Worm (Caenorhabditis elegans) whole organism, young adult: ENCODE measurements around the gene sptl-3.

ENCODE experiments used
- Y56A3A.18 ChIP-seq: fragments of 200-800 bp; sonication (Bioruptor generic); IDR thresholded peaks from 2 replicates; pipeline ENCODE4 v1.3.6; 2022; ENCODE audit warnings: missing genetic modification reagents, missing genetic modification characterization, missing compliant biosample characterization
- ets-4 ChIP-seq: fragments of 200-800 bp; sonication (Bioruptor generic); optimal IDR thresholded peaks from 2 replicates; lab custom pipeline; 2018; ENCODE audit warnings: mild to moderate bottlenecking, missing genetic modification characterization, missing compliant biosample characterization

DNA sequence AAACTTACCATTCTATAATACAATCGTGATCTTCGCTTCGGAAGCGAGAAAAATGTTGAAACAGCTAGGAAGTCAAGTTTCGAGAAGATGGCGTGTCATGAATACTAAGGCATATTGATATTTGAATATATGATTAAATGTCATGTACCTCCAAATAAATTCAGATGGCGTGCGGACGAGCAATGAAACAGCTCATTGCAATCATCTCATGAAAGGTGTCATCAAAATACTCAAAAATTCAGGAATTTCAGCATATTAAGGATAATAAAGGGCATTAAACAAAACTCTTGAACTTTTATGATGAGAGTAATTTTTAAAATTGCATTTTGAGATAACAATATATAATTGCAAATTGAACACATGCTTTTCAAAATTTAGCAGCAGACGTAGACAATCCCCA is 22.3 kb downstream of the sptl-3 start, which contains the start of gene gcy-32:
- TF ChIP-seq ets-4 (GFP tag; lab: Kevin White, UChicago) (no peak), Y56A3A.18 (GFP tag; lab: Robert Waterston, UW) (no peak)
